Worm (Caenorhabditis elegans): ENCODE measurements around the gene atgp-1.

- TF ChIP-seq nhr-28 (tag; optimal IDR thresholded peaks at IDR 0.05) (no peak), unc-62 (GFP tag; optimal IDR thresholded peaks at IDR 0.05) (no peak)
These were observed 23.2 kb downstream of the atgp-1 start for ce11 chrIV:17292350-17292749.
